Fruit fly (Drosophila melanogaster) whole organism, embryonic: ENCODE results near the gene Tmhs.

ENCODE experiments used
- CG10267 ChIP-seq: fragments of 200-800 bp; sonication (Bioruptor generic); optimal IDR thresholded peaks from 2 replicates; lab custom pipeline; 2018; ENCODE audit warnings: missing biosample characterization, mild to moderate bottlenecking, missing genetic modification characterization, moderate library complexity
- CG10462 ChIP-seq: fragments of 200-800 bp; sonication (Bioruptor generic); optimal IDR thresholded peaks from 2 replicates; lab custom pipeline; 2016; ENCODE audit warnings: missing biosample characterization, missing genetic modification characterization
- CG11696 ChIP-seq: fragments of 200-800 bp; sonication (Bioruptor generic); IDR thresholded peaks from 2 replicates; pipeline ENCODE4 v1.3.6; 2022; ENCODE audit warnings: missing biosample characterization, missing genetic modification characterization
- CG11723 ChIP-seq: fragments of 200-800 bp; sonication (Bioruptor generic); optimal IDR thresholded peaks from 2 replicates; lab custom pipeline; 2017; ENCODE audit warnings: missing biosample characterization, mild to moderate bottlenecking, missing genetic modification characterization
- CG12659 ChIP-seq: fragments of 200-800 bp; sonication (Bioruptor generic); optimal IDR thresholded peaks from 3 replicates; lab custom pipeline; 2017; ENCODE audit warnings: mild to moderate bottlenecking, missing biosample characterization, missing genetic modification reagents, missing genetic modification characterization
- CG12769 ChIP-seq: fragments of 200-800 bp; sonication (Bioruptor generic); optimal IDR thresholded peaks from 2 replicates; lab custom pipeline; 2019; ENCODE audit warnings: missing biosample characterization, mild to moderate bottlenecking, missing genetic modification characterization, moderate library complexity
- CG12942 ChIP-seq: fragments of 200-800 bp; sonication (Bioruptor generic); optimal IDR thresholded peaks from 3 replicates; lab custom pipeline; 2016; ENCODE audit warnings: missing biosample characterization, missing genetic modification characterization
- CG13123 ChIP-seq: fragments of 200-800 bp; sonication (Bioruptor generic); optimal IDR thresholded peaks from 2 replicates; lab custom pipeline; 2016; ENCODE audit warnings: missing biosample characterization, missing genetic modification characterization
- CG13424 ChIP-seq: fragments of 200-800 bp; sonication (Bioruptor generic); optimal IDR thresholded peaks from 2 replicates; lab custom pipeline; 2019; ENCODE audit warnings: missing biosample characterization, mild to moderate bottlenecking, missing genetic modification characterization, moderate library complexity
- CG15269 ChIP-seq: fragments of 200-800 bp; sonication (Bioruptor generic); optimal IDR thresholded peaks from 2 replicates; lab custom pipeline; 2018; ENCODE audit warnings: missing biosample characterization, mild to moderate bottlenecking, missing genetic modification characterization, moderate library complexity
- CG1603 ChIP-seq: fragments of 200-800 bp; sonication (Bioruptor generic); optimal IDR thresholded peaks from 2 replicates; lab custom pipeline; 2019; ENCODE audit warnings: missing biosample characterization, mild to moderate bottlenecking, missing genetic modification characterization, moderate library complexity
- CG18764 ChIP-seq: fragments of 200-800 bp; sonication (Bioruptor generic); optimal IDR thresholded peaks from 3 replicates; lab custom pipeline; 2016; ENCODE audit warnings: missing biosample characterization, missing genetic modification characterization
- CG3065 ChIP-seq: fragments of 200-800 bp; sonication (Bioruptor generic); optimal IDR thresholded peaks from 2 replicates; lab custom pipeline; 2016; ENCODE audit warnings: missing biosample characterization, missing genetic modification characterization
- CG3995 ChIP-seq: fragments of 200-800 bp; sonication (Bioruptor generic); optimal IDR thresholded peaks from 3 replicates; lab custom pipeline; 2016; ENCODE audit warnings: missing biosample characterization, missing genetic modification characterization
- CG4360 ChIP-seq: fragments of 200-800 bp; sonication (Bioruptor generic); IDR thresholded peaks from 2 replicates; pipeline ENCODE4 v1.3.6; 2022; ENCODE audit warnings: missing biosample characterization, missing genetic modification characterization
- CG6175 ChIP-seq: fragments of 200-800 bp; sonication (Bioruptor generic); IDR thresholded peaks from 3 replicates; pipeline ENCODE4 v1.3.6; 2022; ENCODE audit warnings: missing biosample characterization, missing genetic modification characterization
- CG7372 ChIP-seq: fragments of 200-800 bp; sonication (Bioruptor generic); IDR thresholded peaks from 2 replicates; pipeline ENCODE4 v1.3.6; 2022; ENCODE audit warnings: missing biosample characterization, missing genetic modification characterization
- CG8290 ChIP-seq, 3 experiments: fragments of 200-800 bp; sonication (Bioruptor generic); optimal IDR thresholded peaks; 2 replicates each; lab custom pipeline; 2016 to 2019; ENCODE audit warnings: missing biosample characterization in 3 of 3, missing genetic modification characterization in 3 of 3, mild to moderate bottlenecking in 2 of 3, moderate library complexity in 1 of 3
- CG9727 ChIP-seq: fragments of 200-800 bp; sonication (Bioruptor generic); optimal IDR thresholded peaks from 3 replicates; lab custom pipeline; 2017; ENCODE audit warnings: missing biosample characterization, mild to moderate bottlenecking, missing genetic modification characterization
- CTCF ChIP-seq: fragments of 200-800 bp; sonication (Bioruptor generic); optimal IDR thresholded peaks from 2 replicates; lab custom pipeline; 2017; ENCODE audit warnings: missing biosample characterization, mild to moderate bottlenecking, missing genetic modification characterization, moderate library complexity
- Dfd ChIP-seq, 2 experiments: fragments of >200 bp; optimal IDR thresholded peaks; 2 replicates each; lab custom pipeline; 2017; ENCODE audit warnings: missing biosample characterization in 2 of 2, missing genetic modification characterization in 2 of 2
- ERR ChIP-seq: fragments of 200-800 bp; sonication (Bioruptor generic); optimal IDR thresholded peaks from 2 replicates; lab custom pipeline; 2016; ENCODE audit warnings: missing biosample characterization, missing genetic modification characterization
- GATAe ChIP-seq: fragments of 200-800 bp; sonication (Bioruptor generic); conservative IDR thresholded peaks from 2 replicates; pipeline ENCODE4 v1.3.6; 2022; ENCODE audit warnings: missing biosample characterization, missing genetic modification characterization
- Kr ChIP-seq: fragments of 200-800 bp; sonication (Bioruptor generic); optimal IDR thresholded peaks from 2 replicates; lab custom pipeline; 2017; ENCODE audit warnings: missing biosample characterization, mild to moderate bottlenecking, missing genetic modification characterization
- Lpt ChIP-seq: fragments of >200 bp; optimal IDR thresholded peaks from 2 replicates; lab custom pipeline; 2018; ENCODE audit warnings: missing biosample characterization, missing genetic modification characterization
- MTF-1 ChIP-seq: fragments of 200-800 bp; sonication (Bioruptor generic); optimal IDR thresholded peaks from 2 replicates; lab custom pipeline; 2018; ENCODE audit warnings: missing biosample characterization, mild to moderate bottlenecking, missing genetic modification characterization, borderline replicate concordance
- Oaz ChIP-seq: fragments of 200-800 bp; sonication (Bioruptor generic); IDR thresholded peaks from 2 replicates; pipeline ENCODE4 v1.3.6; 2022; ENCODE audit warnings: missing biosample characterization, missing genetic modification characterization
- Optix ChIP-seq: fragments of 200-800 bp; sonication (Bioruptor generic); IDR thresholded peaks from 3 replicates; pipeline ENCODE4 v1.3.6; 2022; ENCODE audit warnings: missing biosample characterization, missing genetic modification characterization
- Sin3A ChIP-seq: fragments of >200 bp; optimal IDR thresholded peaks from 2 replicates; lab custom pipeline; 2018
- Tbp ChIP-seq: fragments of >200 bp; optimal IDR thresholded peaks from 2 replicates; lab custom pipeline; 2018; ENCODE audit warnings: missing biosample characterization, missing genetic modification characterization
- caup ChIP-seq: fragments of 200-800 bp; sonication (Bioruptor generic); optimal IDR thresholded peaks from 3 replicates; lab custom pipeline; 2017; ENCODE audit warnings: missing biosample characterization, mild to moderate bottlenecking, missing genetic modification characterization, moderate library complexity; ENCODE audit not compliant: severe bottlenecking
- dmrt11E ChIP-seq: fragments of 200-800 bp; sonication (Bioruptor generic); optimal IDR thresholded peaks from 3 replicates; lab custom pipeline; 2018; ENCODE audit warnings: missing biosample characterization, mild to moderate bottlenecking, missing genetic modification characterization, moderate library complexity
- dmrt99B ChIP-seq: fragments of 200-800 bp; sonication (Bioruptor generic); optimal IDR thresholded peaks from 2 replicates; lab custom pipeline; 2018; ENCODE audit warnings: missing biosample characterization, mild to moderate bottlenecking, missing genetic modification characterization, moderate library complexity
- emc ChIP-seq: fragments of 200-800 bp; sonication (Bioruptor generic); optimal IDR thresholded peaks from 2 replicates; lab custom pipeline; 2016; ENCODE audit warnings: missing biosample characterization, missing genetic modification characterization
- esg ChIP-seq: fragments of 200-800 bp; sonication (Bioruptor generic); conservative IDR thresholded peaks from 2 replicates; pipeline ENCODE4 v1.3.6; 2022; ENCODE audit warnings: missing biosample characterization, missing genetic modification characterization
- ewg ChIP-seq: fragments of 200-800 bp; sonication (Bioruptor generic); optimal IDR thresholded peaks from 3 replicates; lab custom pipeline; 2017; ENCODE audit warnings: mild to moderate bottlenecking, missing biosample characterization, missing genetic modification reagents, missing genetic modification characterization
- exex ChIP-seq: fragments of 200-800 bp; sonication (Bioruptor generic); optimal IDR thresholded peaks from 4 replicates; lab custom pipeline; 2018; ENCODE audit warnings: missing biosample characterization, mild to moderate bottlenecking, missing genetic modification characterization, moderate library complexity
- gfzf ChIP-seq: fragments of 200-800 bp; sonication (Bioruptor generic); optimal IDR thresholded peaks from 2 replicates; lab custom pipeline; 2016; ENCODE audit warnings: missing biosample characterization, mild to moderate bottlenecking, missing genetic modification characterization, moderate library complexity
- her ChIP-seq: fragments of 200-800 bp; sonication (Bioruptor generic); optimal IDR thresholded peaks from 2 replicates; lab custom pipeline; 2016; ENCODE audit warnings: missing biosample characterization, missing genetic modification characterization
- hkb ChIP-seq, 2 experiments: fragments of 200-800 bp in 1 of 2; fragments of >200 bp in 1 of 2; sonication (Bioruptor generic) in 1 of 2; IDR thresholded peaks in 1 of 2; optimal IDR thresholded peaks in 1 of 2; 2 replicates each; pipeline versions ENCODE4 v1.3.6 to Lab custom; 2017 to 2022; ENCODE audit warnings: missing biosample characterization in 1 of 2, missing genetic modification characterization in 1 of 2
- hth ChIP-seq: fragments of >200 bp; optimal IDR thresholded peaks from 2 replicates; lab custom pipeline; 2017; ENCODE audit warnings: inconsistent platforms
- knrl ChIP-seq: fragments of 200-800 bp; sonication (Bioruptor generic); IDR thresholded peaks from 3 replicates; pipeline ENCODE4 v1.3.6; 2022; ENCODE audit warnings: missing biosample characterization, missing genetic modification characterization; ENCODE audit not compliant: partially characterized antibody
- lov ChIP-seq, 2 experiments: fragments of 200-800 bp in 1 of 2; fragments of >200 bp in 1 of 2; sonication (Bioruptor generic) in 1 of 2; IDR thresholded peaks in 1 of 2; optimal IDR thresholded peaks in 1 of 2; 2 replicates in 1 of 2; 3 replicates in 1 of 2; pipeline versions ENCODE4 v1.3.6 to Lab custom; 2017 to 2022; ENCODE audit warnings: missing biosample characterization in 1 of 2, missing genetic modification characterization in 1 of 2
- luna ChIP-seq: fragments of 200-800 bp; sonication (Bioruptor generic); optimal IDR thresholded peaks from 2 replicates; lab custom pipeline; 2016; ENCODE audit warnings: missing biosample characterization, missing genetic modification characterization
- nau ChIP-seq: fragments of 200-800 bp; sonication (Bioruptor generic); optimal IDR thresholded peaks from 3 replicates; lab custom pipeline; 2017; ENCODE audit warnings: missing biosample characterization, mild to moderate bottlenecking, missing genetic modification characterization, missing genetic modification reagents
- phol ChIP-seq: fragments of 200-800 bp; sonication (Bioruptor generic); optimal IDR thresholded peaks from 3 replicates; lab custom pipeline; 2018; ENCODE audit warnings: missing biosample characterization, mild to moderate bottlenecking, missing genetic modification characterization, moderate library complexity
- schlank ChIP-seq: fragments of 200-800 bp; sonication (Bioruptor generic); optimal IDR thresholded peaks from 2 replicates; lab custom pipeline; 2018; ENCODE audit warnings: missing biosample characterization, mild to moderate bottlenecking, missing genetic modification characterization
- sens ChIP-seq: fragments of 200-800 bp; sonication (Bioruptor generic); peaks from one replicate; lab custom pipeline; 2016; ENCODE audit warnings: missing biosample characterization, missing genetic modification characterization
- sima ChIP-seq: fragments of 200-800 bp; sonication (Bioruptor generic); optimal IDR thresholded peaks from 2 replicates; lab custom pipeline; 2016; ENCODE audit warnings: missing biosample characterization, missing genetic modification characterization
- slbo ChIP-seq: fragments of 200-800 bp; sonication (Bioruptor generic); IDR thresholded peaks from 2 replicates; pipeline ENCODE4 v1.3.6; 2022; ENCODE audit warnings: missing biosample characterization, missing genetic modification characterization
- ttk ChIP-seq: fragments of 200-800 bp; sonication (Bioruptor generic); IDR thresholded peaks from 2 replicates; pipeline ENCODE4 v2.1.2; 2022; ENCODE audit warnings: missing biosample characterization, missing genetic modification characterization
- zfh1 ChIP-seq: fragments of 200-800 bp; sonication (Bioruptor generic); IDR thresholded peaks from 3 replicates; pipeline ENCODE4 v1.3.6; 2022; ENCODE audit warnings: missing biosample characterization, missing genetic modification characterization

Tmhs gene

dm6 chr3L:1890941-1891340, 5.5 kb downstream of the Tmhs start (continued):
- TF ChIP-seq CG9727 (GFP tag; lab: Kevin White, UChicago): no peak
- no peak for TF ChIP-seq exex
- no peak for TF ChIP-seq slbo (GFP tag; lab: Robert Waterston, UW)
- no peak for TF ChIP-seq GATAe (GFP tag; lab: Robert Waterston, UW)
- TF ChIP-seq zfh1 (GFP tag; lab: Robert Waterston, UW): no peak
- TF ChIP-seq Dfd (GFP tag; optimal IDR thresholded peaks at IDR 0.05; lab: Kevin White, UChicago): no peak
- peak; percentile 55 for TF ChIP-seq CG1603 (tag; lab: Kevin White, UChicago)
- no peak for TF ChIP-seq CG15269 (tag; lab: Kevin White, UChicago)
- TF ChIP-seq CG7372 (GFP tag; lab: Robert Waterston, UW): no peak
- TF ChIP-seq CG10267: no peak
- TF ChIP-seq Kr (GFP tag; lab: Kevin White, UChicago): no peak
- no peak for TF ChIP-seq lov (optimal IDR thresholded peaks at IDR 0.05; lab: Kevin White, UChicago)
- no peak for TF ChIP-seq lov (GFP tag; IDR thresholded peaks at IDR 0.05; lab: Robert Waterston, UW)
- no peak for TF ChIP-seq schlank (tag; lab: Kevin White, UChicago)
- no peak for TF ChIP-seq caup (GFP tag; lab: Kevin White, UChicago)
- TF ChIP-seq dmrt11E (tag; lab: Kevin White, UChicago): no peak
- TF ChIP-seq her (GFP tag; lab: Kevin White, UChicago): no peak
- TF ChIP-seq CG10462 (GFP tag; lab: Kevin White, UChicago): no peak
- TF ChIP-seq phol (tag; lab: Kevin White, UChicago): peak; percentile 26
- no peak for TF ChIP-seq CG12942 (GFP tag; lab: Kevin White, UChicago)
- TF ChIP-seq CG3065 (GFP tag; lab: Kevin White, UChicago): no peak
- no peak for TF ChIP-seq sima
- no peak for TF ChIP-seq CG11696 (GFP tag; lab: Robert Waterston, UW)
- TF ChIP-seq ewg (GFP tag; lab: Kevin White, UChicago): no peak
- TF ChIP-seq Optix (GFP tag; lab: Robert Waterston, UW): no peak
- no peak for TF ChIP-seq Lpt
- no peak for TF ChIP-seq ttk
- TF ChIP-seq luna (GFP tag; lab: Kevin White, UChicago): no peak
- no peak for TF ChIP-seq Sin3A (lab: Kevin White, UChicago)
- no peak for TF ChIP-seq CG13123
- TF ChIP-seq knrl (GFP tag; lab: Robert Waterston, UW): no peak; the same call in 2 of the 3 replicates
- TF ChIP-seq MTF-1 (GFP tag; lab: Kevin White, UChicago): no peak
- TF ChIP-seq CG6175 (GFP tag; lab: Robert Waterston, UW): no peak
- TF ChIP-seq hkb (optimal IDR thresholded peaks at IDR 0.05; lab: Kevin White, UChicago): no peak
- no peak for TF ChIP-seq hkb (GFP tag; IDR thresholded peaks at IDR 0.05; lab: Robert Waterston, UW)
- TF ChIP-seq CG12769 (tag; lab: Kevin White, UChicago): peak; percentile 17
- no peak for TF ChIP-seq CG18764
- no peak for TF ChIP-seq CG8290 (GFP tag; optimal IDR thresholded peaks at IDR 0.05; lab: Kevin White, UChicago)
- TF ChIP-seq CG8290 (tag; optimal IDR thresholded peaks at IDR 0.05; lab: Kevin White, UChicago): no peak
- TF ChIP-seq sens (GFP tag; lab: Kevin White, UChicago): no peak
- TF ChIP-seq dmrt99B (tag; lab: Kevin White, UChicago): no peak
- TF ChIP-seq CG4360 (GFP tag; lab: Robert Waterston, UW): no peak
- no peak for TF ChIP-seq esg (GFP tag; lab: Robert Waterston, UW)
- peak; percentile 27 for TF ChIP-seq CG3995
- no peak for TF ChIP-seq Tbp (GFP tag; lab: Kevin White, UChicago)
- TF ChIP-seq emc (GFP tag; lab: Kevin White, UChicago): no peak
- no peak for TF ChIP-seq hth
- TF ChIP-seq nau (GFP tag; lab: Kevin White, UChicago): no peak
- no peak for TF ChIP-seq CG13424
- peak; percentile 82 for TF ChIP-seq CTCF
- TF ChIP-seq CG11723 (GFP tag; lab: Kevin White, UChicago): no peak
- no peak for TF ChIP-seq ERR
- TF ChIP-seq CG12659: no peak
- peak; percentile 47 for TF ChIP-seq gfzf
- no peak for TF ChIP-seq Oaz (GFP tag; lab: Robert Waterston, UW)
